Worm (Caenorhabditis elegans) whole organism, L4 larva: ENCODE data around the gene Y11D7A.8.

Experiments used
- F37D6.2 ChIP-seq: sonication (generic microtip); optimal IDR thresholded peaks from 2 replicates; lab custom pipeline; 2016; ENCODE audit warnings: mild to moderate bottlenecking, missing genetic modification characterization, missing compliant biosample characterization
- ceh-62 ChIP-seq: sonication (generic microtip); optimal IDR thresholded peaks from 2 replicates; lab custom pipeline; 2017; ENCODE audit warnings: missing biosample characterization, missing genetic modification characterization
- ceh-82 ChIP-seq: sonication (generic microtip); optimal IDR thresholded peaks from 2 replicates; lab custom pipeline; 2017; ENCODE audit warnings: missing biosample characterization, missing genetic modification characterization
- mep-1 ChIP-seq: fragments of 150-350 bp; sonication (generic microtip); optimal IDR thresholded peaks from 3 replicates; lab custom pipeline; 2014; ENCODE audit warnings: missing biosample characterization, missing genetic modification characterization

DNA sequence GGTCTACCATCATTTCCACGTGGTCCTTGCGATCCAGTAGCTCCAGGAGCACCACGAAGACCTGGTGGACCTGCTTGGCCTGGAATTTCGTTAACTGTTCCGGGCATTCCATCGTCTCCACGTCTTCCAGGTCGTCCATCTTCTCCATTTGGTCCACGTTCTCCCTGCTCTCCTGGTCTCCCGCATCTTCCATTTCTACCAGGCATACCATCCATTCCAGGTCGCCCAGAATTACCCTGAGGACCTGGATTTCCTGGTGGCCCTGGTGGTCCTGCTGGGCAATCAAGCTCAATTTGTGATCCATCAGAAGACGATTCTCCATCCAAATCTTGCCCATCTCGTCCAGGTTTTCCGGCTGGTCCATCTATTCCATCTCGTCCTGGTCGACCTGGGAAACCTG, 9.6 kb downstream of the Y11D7A.8 start:
- no peak for TF ChIP-seq mep-1 (tag; lab: Kevin White, UChicago)
- TF ChIP-seq ceh-62 (tag; lab: Kevin White, UChicago) = no peak
- TF ChIP-seq F37D6.2 (tag; lab: Kevin White, UChicago) = no peak
- TF ChIP-seq ceh-82 = no peak
